Fruit fly (Drosophila melanogaster) whole organism, embryonic: ENCODE data around the gene THG.

Experiments used
- Adf1 ChIP-seq: fragments of 200-800 bp; sonication (Bioruptor generic); IDR thresholded peaks from 2 replicates; pipeline ENCODE4 v1.3.6; 2022; ENCODE audit warnings: missing biosample characterization, missing genetic modification characterization
- CG12155 ChIP-seq: fragments of 200-800 bp; sonication (Bioruptor generic); optimal IDR thresholded peaks from 3 replicates; lab custom pipeline; 2016; ENCODE audit warnings: missing biosample characterization, missing genetic modification characterization
- CG13296 ChIP-seq: fragments of 200-800 bp; sonication (Bioruptor generic); optimal IDR thresholded peaks from 3 replicates; lab custom pipeline; 2018; ENCODE audit warnings: missing biosample characterization, mild to moderate bottlenecking, missing genetic modification characterization
- CG14860 ChIP-seq: fragments of 200-800 bp; sonication (Bioruptor generic); IDR thresholded peaks from 3 replicates; pipeline ENCODE4 v1.3.6; 2022; ENCODE audit warnings: missing biosample characterization, missing genetic modification characterization; ENCODE audit not compliant: partially characterized antibody
- CG17912 ChIP-seq: fragments of 200-800 bp; sonication (Bioruptor generic); optimal IDR thresholded peaks from 2 replicates; lab custom pipeline; 2018; ENCODE audit warnings: missing biosample characterization, mild to moderate bottlenecking, missing genetic modification characterization
- CG1792 ChIP-seq: fragments of 200-800 bp; sonication (Bioruptor generic); optimal IDR thresholded peaks from 2 replicates; lab custom pipeline; 2016; ENCODE audit warnings: missing biosample characterization, missing genetic modification characterization
- CG18011 ChIP-seq: fragments of 200-800 bp; sonication (Bioruptor generic); optimal IDR thresholded peaks from 2 replicates; lab custom pipeline; 2017; ENCODE audit warnings: missing biosample characterization, missing genetic modification characterization, mild to moderate bottlenecking, moderate library complexity, missing genotype
- CG18619 ChIP-seq: fragments of 200-800 bp; sonication (Bioruptor generic); optimal IDR thresholded peaks from 3 replicates; lab custom pipeline; 2017; ENCODE audit warnings: missing biosample characterization, mild to moderate bottlenecking, missing genetic modification characterization
- CG30020 ChIP-seq: fragments of 200-800 bp; optimal IDR thresholded peaks from 2 replicates; lab custom pipeline; 2019; ENCODE audit warnings: missing biosample characterization, mild to moderate bottlenecking, missing genetic modification characterization, moderate library complexity
- CG3726 ChIP-seq: fragments of 200-800 bp; sonication (Bioruptor generic); IDR thresholded peaks from 3 replicates; pipeline ENCODE4, ENCODE4 v1.3.6; 2022; ENCODE audit warnings: missing biosample characterization, missing genetic modification characterization
- CG6683 ChIP-seq: fragments of 200-800 bp; sonication (Bioruptor generic); optimal IDR thresholded peaks from 2 replicates; lab custom pipeline; 2017; ENCODE audit warnings: missing biosample characterization, mild to moderate bottlenecking, missing genetic modification characterization, missing genetic modification reagents
- CG6791 ChIP-seq: fragments of 200-800 bp; sonication (Bioruptor generic); IDR thresholded peaks from 3 replicates; pipeline ENCODE4 v1.3.6; 2022; ENCODE audit warnings: missing biosample characterization, missing genetic modification characterization; ENCODE audit not compliant: partially characterized antibody
- CG6813 ChIP-seq: fragments of 200-800 bp; sonication (Bioruptor generic); optimal IDR thresholded peaks from 2 replicates; lab custom pipeline; 2017; ENCODE audit warnings: missing biosample characterization, missing genetic modification characterization, mild to moderate bottlenecking, moderate library complexity, missing genetic modification reagents
- CG8765 ChIP-seq: fragments of 200-800 bp; sonication (Bioruptor generic); IDR thresholded peaks from 2 replicates; pipeline ENCODE4 v1.3.6; 2022; ENCODE audit warnings: missing biosample characterization, missing genetic modification characterization
- CG9817 ChIP-seq: fragments of 200-800 bp; sonication (Bioruptor generic); optimal IDR thresholded peaks from 2 replicates; lab custom pipeline; 2018; ENCODE audit warnings: missing biosample characterization, mild to moderate bottlenecking, missing genetic modification characterization, moderate library complexity
- HLH54F ChIP-seq: fragments of 200-800 bp; sonication (Bioruptor generic); optimal IDR thresholded peaks from 3 replicates; lab custom pipeline; 2016; ENCODE audit warnings: missing biosample characterization, missing genetic modification characterization
- Kr ChIP-seq: fragments of 200-800 bp; sonication (Bioruptor generic); optimal IDR thresholded peaks from 2 replicates; lab custom pipeline; 2017; ENCODE audit warnings: missing biosample characterization, mild to moderate bottlenecking, missing genetic modification characterization
- Lhr ChIP-seq: fragments of 200-800 bp; sonication (Bioruptor generic); optimal IDR thresholded peaks from 3 replicates; lab custom pipeline; 2017; ENCODE audit warnings: mild to moderate bottlenecking, missing biosample characterization, missing genetic modification reagents, missing genetic modification characterization
- Lim3 ChIP-seq: fragments of 200-800 bp; sonication (Bioruptor generic); IDR thresholded peaks from 2 replicates; pipeline ENCODE4 v1.3.6; 2022; ENCODE audit warnings: missing biosample characterization, missing genetic modification characterization
- MTF-1 ChIP-seq: fragments of 200-800 bp; sonication (Bioruptor generic); optimal IDR thresholded peaks from 2 replicates; lab custom pipeline; 2018; ENCODE audit warnings: missing biosample characterization, mild to moderate bottlenecking, missing genetic modification characterization, borderline replicate concordance
- Mad ChIP-seq: fragments of 200-800 bp; sonication (Bioruptor generic); optimal IDR thresholded peaks from 2 replicates; lab custom pipeline; 2016; ENCODE audit warnings: missing biosample characterization, missing genetic modification characterization
- Max ChIP-seq: fragments of 200-800 bp; sonication (Bioruptor generic); optimal IDR thresholded peaks from 2 replicates; lab custom pipeline; 2016; ENCODE audit warnings: missing biosample characterization, mild to moderate bottlenecking, missing genetic modification characterization
- Optix ChIP-seq: fragments of 200-800 bp; sonication (Bioruptor generic); IDR thresholded peaks from 3 replicates; pipeline ENCODE4 v1.3.6; 2022; ENCODE audit warnings: missing biosample characterization, missing genetic modification characterization
- Usf ChIP-seq: fragments of 200-800 bp; sonication (Bioruptor generic); optimal IDR thresholded peaks from 2 replicates; lab custom pipeline; 2017; ENCODE audit warnings: missing genotype, missing biosample characterization, missing genetic modification characterization
- caup ChIP-seq: fragments of 200-800 bp; sonication (Bioruptor generic); optimal IDR thresholded peaks from 3 replicates; lab custom pipeline; 2017; ENCODE audit warnings: missing biosample characterization, mild to moderate bottlenecking, missing genetic modification characterization, moderate library complexity; ENCODE audit not compliant: severe bottlenecking
- chn ChIP-seq: fragments of 200-800 bp; sonication (Bioruptor generic); optimal IDR thresholded peaks from 2 replicates; lab custom pipeline; 2016; ENCODE audit warnings: missing biosample characterization, missing genetic modification characterization
- da ChIP-seq: fragments of 200-800 bp; sonication (Bioruptor generic); optimal IDR thresholded peaks from 2 replicates; lab custom pipeline; 2016; ENCODE audit warnings: missing biosample characterization, missing genetic modification characterization
- dan ChIP-seq: fragments of 200-800 bp; sonication (Bioruptor generic); IDR thresholded peaks from 2 replicates; pipeline ENCODE4 v1.3.6; 2022; ENCODE audit warnings: missing biosample characterization, missing genetic modification characterization
- dmrt11E ChIP-seq: fragments of 200-800 bp; sonication (Bioruptor generic); optimal IDR thresholded peaks from 3 replicates; lab custom pipeline; 2018; ENCODE audit warnings: missing biosample characterization, mild to moderate bottlenecking, missing genetic modification characterization, moderate library complexity
- emc ChIP-seq: fragments of 200-800 bp; sonication (Bioruptor generic); optimal IDR thresholded peaks from 2 replicates; lab custom pipeline; 2016; ENCODE audit warnings: missing biosample characterization, missing genetic modification characterization
- fd3F ChIP-seq: fragments of 200-800 bp; sonication (Bioruptor generic); optimal IDR thresholded peaks from 2 replicates; lab custom pipeline; 2018; ENCODE audit warnings: missing biosample characterization, mild to moderate bottlenecking, missing genetic modification characterization, moderate library complexity
- gce ChIP-seq: fragments of 200-800 bp; sonication (Bioruptor generic); IDR thresholded peaks from 3 replicates; pipeline ENCODE4 v1.3.6; 2022; ENCODE audit warnings: missing biosample characterization, missing genetic modification characterization
- h ChIP-seq: fragments of >200 bp; optimal IDR thresholded peaks from 2 replicates; lab custom pipeline; 2017
- her ChIP-seq: fragments of 200-800 bp; sonication (Bioruptor generic); optimal IDR thresholded peaks from 2 replicates; lab custom pipeline; 2016; ENCODE audit warnings: missing biosample characterization, missing genetic modification characterization
- ind ChIP-seq: fragments of 200-800 bp; sonication (Bioruptor generic); optimal IDR thresholded peaks from 3 replicates; lab custom pipeline; 2016; ENCODE audit warnings: missing biosample characterization, missing genetic modification characterization
- jigr1 ChIP-seq: fragments of 200-800 bp; sonication (Bioruptor generic); IDR thresholded peaks from 3 replicates; pipeline ENCODE4 v1.3.6; 2022; ENCODE audit warnings: missing biosample characterization, missing genetic modification characterization
- lbe ChIP-seq: fragments of 200-800 bp; sonication (Bioruptor generic); optimal IDR thresholded peaks from 2 replicates; lab custom pipeline; 2016; ENCODE audit warnings: missing biosample characterization, mild to moderate bottlenecking, missing genetic modification characterization
- maf-S ChIP-seq: fragments of 200-800 bp; sonication (Bioruptor generic); optimal IDR thresholded peaks from 2 replicates; lab custom pipeline; 2016; ENCODE audit warnings: missing biosample characterization, missing genetic modification characterization
- salm ChIP-seq: fragments of 200-800 bp; sonication (Bioruptor generic); optimal IDR thresholded peaks from 2 replicates; lab custom pipeline; 2018; ENCODE audit warnings: missing biosample characterization, mild to moderate bottlenecking, missing genetic modification characterization
- sc ChIP-seq, 3 experiments: fragments of >200 bp in 2 of 3; fragments of 200-800 bp in 1 of 3; sonication (Bioruptor generic) in 1 of 3; optimal IDR thresholded peaks; 2 replicates in 2 of 3; 3 replicates in 1 of 3; lab custom pipeline; 2017; ENCODE audit warnings: mild to moderate bottlenecking in 1 of 3, missing biosample characterization in 1 of 3, missing genetic modification characterization in 1 of 3, missing genetic modification reagents in 1 of 3
- scrt ChIP-seq: fragments of 200-800 bp; sonication (Bioruptor generic); optimal IDR thresholded peaks from 2 replicates; lab custom pipeline; 2018; ENCODE audit warnings: missing biosample characterization, mild to moderate bottlenecking, missing genetic modification characterization, moderate library complexity
- ssp ChIP-seq: fragments of 200-800 bp; sonication (Bioruptor generic); IDR thresholded peaks from 2 replicates; pipeline ENCODE4 v1.3.6; 2022; ENCODE audit warnings: missing biosample characterization, missing genetic modification characterization
- tna ChIP-seq: fragments of 200-800 bp; sonication (Bioruptor generic); IDR thresholded peaks from 2 replicates; pipeline ENCODE4 v1.3.6; 2022; ENCODE audit warnings: missing biosample characterization, missing genetic modification characterization; ENCODE audit not compliant: partially characterized antibody
- toy ChIP-seq: fragments of 200-800 bp; sonication (Bioruptor generic); IDR thresholded peaks from 2 replicates; pipeline ENCODE4 v1.3.6; 2022; ENCODE audit warnings: missing biosample characterization, missing genetic modification characterization
- trem ChIP-seq: fragments of 200-800 bp; optimal IDR thresholded peaks from 3 replicates; lab custom pipeline; 2019; ENCODE audit warnings: missing biosample characterization, mild to moderate bottlenecking, missing genetic modification characterization, moderate library complexity
- trh ChIP-seq: fragments of 200-800 bp; sonication (Bioruptor generic); optimal IDR thresholded peaks from 2 replicates; lab custom pipeline; 2016; ENCODE audit warnings: missing biosample characterization, missing genetic modification characterization
- z ChIP-seq: fragments of 200-800 bp; sonication (Bioruptor generic); IDR thresholded peaks from 3 replicates; pipeline ENCODE4 v1.3.6; 2022; ENCODE audit warnings: missing biosample characterization, missing genetic modification characterization
- zen ChIP-seq: fragments of 200-800 bp; sonication (Bioruptor generic); optimal IDR thresholded peaks from 3 replicates; lab custom pipeline; 2018; ENCODE audit warnings: missing biosample characterization, mild to moderate bottlenecking, missing genetic modification characterization, moderate library complexity

Gene THG

DNA sequence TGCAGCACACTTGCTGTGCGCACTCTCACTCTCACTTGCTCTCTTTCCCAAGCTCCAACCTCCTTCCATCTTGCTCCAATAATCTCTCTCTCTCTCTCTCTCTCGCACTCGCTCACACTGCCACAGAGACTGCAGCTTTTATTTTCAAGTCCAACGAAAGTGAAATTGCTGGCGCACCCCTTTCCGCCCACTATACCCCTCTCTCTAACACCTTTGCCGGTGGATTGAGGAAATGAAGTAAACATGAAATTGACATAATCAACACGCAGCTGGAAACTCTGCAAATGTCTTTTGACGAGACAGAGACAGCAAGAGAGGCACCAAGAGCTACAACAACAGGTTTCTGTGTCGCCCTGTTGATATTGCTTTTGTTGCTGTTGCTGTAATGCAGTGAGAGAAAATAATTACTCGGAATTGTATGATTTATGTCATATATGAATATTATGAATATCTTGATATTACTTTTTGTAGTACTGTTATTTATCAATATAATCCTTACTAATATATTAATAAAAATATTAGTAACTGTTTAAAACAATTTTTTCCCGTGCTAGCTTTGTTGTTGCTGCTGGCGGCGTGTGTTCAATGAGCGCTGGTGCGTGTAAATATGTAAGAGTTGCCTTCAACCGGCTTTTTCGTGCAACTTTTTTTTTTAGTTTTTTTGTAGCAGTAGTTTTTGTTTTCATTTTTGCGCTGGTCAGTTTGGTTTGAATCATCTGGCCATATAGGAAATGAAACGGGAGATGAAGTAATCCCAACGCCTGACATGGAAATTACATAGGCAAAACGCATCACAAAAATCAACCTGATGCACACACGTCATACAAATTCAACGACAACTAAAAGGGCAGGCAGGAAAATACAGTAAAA lies 13.7 kb downstream of the THG start (continued):
- TF ChIP-seq dan (GFP tag; lab: Robert Waterston, UW) (no peak), CG18619 (GFP tag; lab: Kevin White, UChicago) (peak; percentile 75), CG18011 (GFP tag; lab: Kevin White, UChicago) (peak; percentile 55), jigr1 (GFP tag; lab: Robert Waterston, UW) (peak; percentile 89), tna (GFP tag; lab: Robert Waterston, UW) (peak; percentile 9; the same call in 1 of the 2 replicates), salm (tag; lab: Kevin White, UChicago) (peak; percentile 86), HLH54F (GFP tag; lab: Kevin White, UChicago) (no peak), Lhr (GFP tag; lab: Kevin White, UChicago) (peak; percentile 59), Optix (GFP tag; lab: Robert Waterston, UW) (peak; percentile 84), Usf (peak; percentile 53), emc (no peak), zen (tag; lab: Kevin White, UChicago) (peak; percentile 84), her (GFP tag; lab: Kevin White, UChicago) (peak; percentile 15), maf-S (GFP tag; lab: Kevin White, UChicago) (peak; percentile 12), z (GFP tag; lab: Robert Waterston, UW) (peak; percentile 29; the same call in 1 of the 3 replicates), fd3F (GFP tag; lab: Kevin White, UChicago) (peak; percentile 85), dmrt11E (tag; lab: Kevin White, UChicago) (peak; percentile 90), Mad (GFP tag; lab: Kevin White, UChicago) (peak; percentile 48), ssp (GFP tag; lab: Robert Waterston, UW) (peak; percentile 86), CG12155 (GFP tag; lab: Kevin White, UChicago) (peak; percentile 69), Max (GFP tag; lab: Kevin White, UChicago) (peak; percentile 90), scrt (GFP tag; lab: Kevin White, UChicago) (peak; percentile 96), CG13296 (GFP tag; lab: Kevin White, UChicago) (peak; percentile 82), CG1792 (GFP tag; lab: Kevin White, UChicago) (peak; percentile 14), h (lab: Kevin White, UChicago) (no peak), caup (GFP tag; lab: Kevin White, UChicago) (peak; percentile 83), CG30020 (tag; lab: Kevin White, UChicago) (peak; percentile 46), CG8765 (GFP tag; lab: Robert Waterston, UW) (no peak; the same call in 1 of the 2 replicates), gce (GFP tag; lab: Robert Waterston, UW) (peak; percentile 92), Adf1 (peak; percentile 50), ind (GFP tag; lab: Kevin White, UChicago) (peak; percentile 90), CG9817 (peak; percentile 73), toy (GFP tag; lab: Robert Waterston, UW) (peak; percentile 68), CG17912 (peak; percentile 52), Kr (GFP tag; lab: Kevin White, UChicago) (peak; percentile 80), CG3726 (GFP tag; lab: Robert Waterston, UW) (peak; percentile 89), MTF-1 (GFP tag; lab: Kevin White, UChicago) (peak; percentile 77), CG6683 (GFP tag; lab: Kevin White, UChicago) (peak; percentile 84), CG6813 (peak; percentile 71), trem (peak; percentile 78), da (GFP tag; lab: Kevin White, UChicago) (peak; percentile 21), sc (optimal IDR thresholded peaks at IDR 0.05; lab: Kevin White, UChicago) (no peak), sc (GFP tag; optimal IDR thresholded peaks at IDR 0.05; lab: Kevin White, UChicago) (peak; percentile 86), CG6791 (GFP tag; lab: Robert Waterston, UW) (0 out of 3 replicates have a peak, but pooled peaks have one; percentile 31), Lim3 (GFP tag; lab: Robert Waterston, UW) (peak; percentile 85), CG14860 (GFP tag; lab: Robert Waterston, UW) (no peak), chn (peak; percentile 63), lbe (GFP tag; lab: Kevin White, UChicago) (peak; percentile 82), trh (GFP tag; lab: Kevin White, UChicago) (peak; percentile 77)
